Worm (Caenorhabditis elegans) whole organism, mixed stage, embryonic: ENCODE results near the gene cls-1.

Experiments
- ceh-43 ChIP-seq: fragments of 200-800 bp; sonication (Bioruptor generic); optimal IDR thresholded peaks from 2 replicates; lab custom pipeline; 2018; ENCODE audit warnings: mild to moderate bottlenecking, missing genetic modification characterization, moderate library complexity, missing compliant biosample characterization
- lin-13 ChIP-seq: fragments of 150-350 bp; optimal IDR thresholded peaks from 2 replicates; lab custom pipeline; 2014; ENCODE audit warnings: missing biosample characterization, missing genetic modification characterization
- nhr-237 ChIP-seq: fragments of 150-350 bp; optimal IDR thresholded peaks from 2 replicates; lab custom pipeline; 2014; ENCODE audit warnings: missing biosample characterization, missing genetic modification characterization
- nhr-28 ChIP-seq: fragments of 150-350 bp; optimal IDR thresholded peaks from 2 replicates; lab custom pipeline; 2014; ENCODE audit warnings: missing biosample characterization, missing genetic modification characterization
- snpc-4 ChIP-seq: fragments of 150-350 bp; optimal IDR thresholded peaks from 2 replicates; lab custom pipeline; 2014; ENCODE audit warnings: missing biosample characterization, missing genetic modification characterization
- unc-39 ChIP-seq: fragments of 150-350 bp; optimal IDR thresholded peaks from 2 replicates; lab custom pipeline; 2014; ENCODE audit warnings: missing biosample characterization, missing genetic modification characterization

DNA sequence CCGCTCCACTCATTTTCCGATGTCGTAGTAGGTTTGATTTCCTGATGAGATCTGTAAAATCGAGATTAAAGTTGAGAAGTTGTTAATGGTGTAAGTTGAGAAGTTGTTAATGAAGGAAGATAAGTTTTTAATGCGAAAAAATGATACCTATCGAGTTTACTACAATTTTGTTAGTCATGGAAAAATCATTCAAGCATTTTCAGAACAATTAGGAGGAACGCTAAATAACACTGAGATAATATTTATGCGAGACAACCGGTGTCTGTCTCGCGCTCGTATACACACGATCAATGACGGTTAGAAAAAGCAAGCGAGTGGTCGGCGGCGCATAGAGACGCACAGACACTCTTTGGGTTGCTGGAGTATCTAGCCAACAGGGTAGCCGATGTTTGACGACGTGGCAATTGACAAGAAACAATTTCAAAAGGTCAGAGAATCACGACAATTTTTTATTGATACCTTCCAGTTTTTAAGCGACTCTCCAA, 10.2 kb upstream of the cls-1 start, which contains the start of gene cgh-1:
- TF ChIP-seq nhr-28 (tag; lab: Kevin White, UChicago) (no peak), unc-39 (tag; lab: Kevin White, UChicago) (no peak), ceh-43 (no peak), snpc-4 (tag; lab: Kevin White, UChicago) (no peak), nhr-237 (tag; lab: Kevin White, UChicago) (no peak), lin-13 (tag; lab: Kevin White, UChicago) (no peak)
